Worm (Caenorhabditis elegans): ENCODE results near the gene pzf-1.

ce11 chrV:15950903-15951302 is 22.7 kb upstream of the pzf-1 start, which contains the start of gene srw-59:
- TF ChIP-seq hlh-4 (tag; optimal IDR thresholded peaks at IDR 0.05) (no peak), fkh-10 (GFP tag; optimal IDR thresholded peaks at IDR 0.05) (no peak), F16B12.6 (tag; optimal IDR thresholded peaks at IDR 0.05) (no peak), aha-1 (tag; optimal IDR thresholded peaks at IDR 0.05) (no peak), mep-1 (tag; optimal IDR thresholded peaks at IDR 0.05) (no peak), nhr-76 (tag; optimal IDR thresholded peaks at IDR 0.05) (no peak)
